Worm (Caenorhabditis elegans) whole organism, early embryonic: ENCODE measurements around the gene F58D12.1.

Source experiments
- B0310.2 ChIP-seq: sonication (generic microtip); optimal IDR thresholded peaks from 2 replicates; lab custom pipeline; 2016; ENCODE audit warnings: mild to moderate bottlenecking, missing genetic modification characterization, missing compliant biosample characterization
- ama-1 ChIP-seq: fragments of 150-350 bp; optimal IDR thresholded peaks from 2 replicates; lab custom pipeline; 2014
- ceh-13 ChIP-seq: fragments of 200-800 bp; sonication (Bioruptor generic); optimal IDR thresholded peaks from 2 replicates; lab custom pipeline; 2018; ENCODE audit warnings: mild to moderate bottlenecking, missing genetic modification characterization, missing compliant biosample characterization
- flt-1 ChIP-seq: fragments of 200-800 bp; sonication (Bioruptor generic); IDR thresholded peaks from 2 replicates; pipeline ENCODE4 v1.3.6; 2022; ENCODE audit warnings: missing genetic modification characterization, missing compliant biosample characterization
- hmbx-1 ChIP-seq: sonication (generic microtip); optimal IDR thresholded peaks from 2 replicates; lab custom pipeline; 2016; ENCODE audit warnings: mild to moderate bottlenecking, missing genetic modification characterization, missing compliant biosample characterization
- hmg-4 ChIP-seq: fragments of 200-800 bp; sonication (Bioruptor generic); optimal IDR thresholded peaks from 2 replicates; lab custom pipeline; 2018; ENCODE audit warnings: mild to moderate bottlenecking, missing genetic modification characterization, missing compliant biosample characterization
- hnd-1 ChIP-seq: sonication (generic microtip); optimal IDR thresholded peaks from 2 replicates; lab custom pipeline; 2016; ENCODE audit warnings: missing genetic modification characterization, missing compliant biosample characterization
- scrt-1 ChIP-seq: fragments of 200-800 bp; sonication (Bioruptor generic); IDR thresholded peaks from 2 replicates; pipeline ENCODE4 v1.3.6; 2022; ENCODE audit warnings: missing genetic modification characterization, missing compliant biosample characterization
- sea-1 ChIP-seq: fragments of 200-800 bp; sonication (Bioruptor generic); conservative IDR thresholded peaks from 2 replicates; pipeline ENCODE4 v1.3.6; 2022; ENCODE audit warnings: missing genetic modification characterization, missing compliant biosample characterization
- tbx-11 ChIP-seq: fragments of 200-800 bp; sonication (Bioruptor generic); IDR thresholded peaks from 2 replicates; pipeline ENCODE4 v1.3.6; 2022; ENCODE audit warnings: missing genetic modification characterization, missing compliant biosample characterization
- tbx-37 ChIP-seq: fragments of 200-800 bp; sonication (Bioruptor generic); conservative IDR thresholded peaks from 2 replicates; pipeline ENCODE4 v1.3.6; 2022; ENCODE audit warnings: missing genetic modification reagents, missing genetic modification characterization, missing compliant biosample characterization
- tra-4 ChIP-seq: sonication (generic microtip); optimal IDR thresholded peaks from 2 replicates; lab custom pipeline; 2017; ENCODE audit warnings: missing genetic modification characterization, missing compliant biosample characterization

- no peak for TF ChIP-seq tbx-37
- no peak for TF ChIP-seq ama-1
- TF ChIP-seq ceh-13 = no peak
- TF ChIP-seq tbx-11 = no peak
- TF ChIP-seq hnd-1 = no peak
- TF ChIP-seq hmbx-1 (tag; lab: Kevin White, UChicago) = no peak
- TF ChIP-seq flt-1 (GFP tag; lab: Robert Waterston, UW) = no peak
- TF ChIP-seq sea-1 (GFP tag; lab: Robert Waterston, UW) = no peak
- no peak for TF ChIP-seq scrt-1 (GFP tag; lab: Robert Waterston, UW)
- TF ChIP-seq B0310.2 (tag; lab: Kevin White, UChicago) = no peak
- TF ChIP-seq hmg-4 (GFP tag; lab: Kevin White, UChicago) = no peak
- no peak for TF ChIP-seq tra-4 (tag; lab: Kevin White, UChicago)
These were observed 23.2 kb upstream of the F58D12.1 start, which contains the start of gene T08G5.2 for ce11 chrV:14026194-14026593.
